Worm (Caenorhabditis elegans) whole organism, L3 larva: Measurements from ENCODE around the gene snap-29.

Source experiments
- R02D3.7 ChIP-seq: fragments of 150-350 bp; optimal IDR thresholded peaks from 2 replicates; lab custom pipeline; 2014; ENCODE audit warnings: missing biosample characterization, missing genetic modification characterization
- ZK546.5 ChIP-seq: sonication (generic microtip); optimal IDR thresholded peaks from 2 replicates; lab custom pipeline; 2017; ENCODE audit warnings: missing biosample characterization, missing genetic modification characterization
- aly-2 ChIP-seq: fragments of 150-350 bp; optimal IDR thresholded peaks from 2 replicates; lab custom pipeline; 2014; ENCODE audit warnings: missing biosample characterization, missing genetic modification characterization
- ama-1 ChIP-seq: fragments of 150-350 bp; optimal IDR thresholded peaks from 2 replicates; lab custom pipeline; 2018
- ceh-16 ChIP-seq: sonication (generic microtip); optimal IDR thresholded peaks from 2 replicates; lab custom pipeline; 2017; ENCODE audit warnings: missing biosample characterization, missing genetic modification characterization
- ceh-28 ChIP-seq: fragments of 150-350 bp; optimal IDR thresholded peaks from 2 replicates; lab custom pipeline; 2014; ENCODE audit warnings: missing biosample characterization, missing genetic modification reagents, missing genetic modification characterization
- ceh-82 ChIP-seq: fragments of 150-350 bp; optimal IDR thresholded peaks from 2 replicates; lab custom pipeline; 2014; ENCODE audit warnings: missing biosample characterization, missing genetic modification characterization
- ceh-9 ChIP-seq: sonication (generic microtip); optimal IDR thresholded peaks from 2 replicates; lab custom pipeline; 2018; ENCODE audit warnings: missing biosample characterization, missing genetic modification characterization
- egl-5 ChIP-seq: fragments of 150-350 bp; optimal IDR thresholded peaks from 2 replicates; lab custom pipeline; 2017; ENCODE audit warnings: missing biosample characterization, missing genetic modification reagents, missing genetic modification characterization, inconsistent platforms
- elt-1 ChIP-seq: fragments of 150-350 bp; optimal IDR thresholded peaks from 2 replicates; lab custom pipeline; 2014; ENCODE audit warnings: missing biosample characterization, missing genetic modification characterization
- elt-2 ChIP-seq: sonication (generic microtip); optimal IDR thresholded peaks from 2 replicates; lab custom pipeline; 2016; ENCODE audit warnings: missing genetic modification reagents, mild to moderate bottlenecking, missing genetic modification characterization, missing compliant biosample characterization
- eor-1 ChIP-seq, 2 experiments: fragments of 150-350 bp; optimal IDR thresholded peaks; 2 replicates each; lab custom pipeline; 2014 to 2018; ENCODE audit warnings: missing biosample characterization in 2 of 2, missing genetic modification characterization in 2 of 2
- fkh-10 ChIP-seq: sonication (generic microtip); optimal IDR thresholded peaks from 2 replicates; lab custom pipeline; 2017; ENCODE audit warnings: missing biosample characterization, missing genetic modification reagents, missing genetic modification characterization
- hmg-11 ChIP-seq: sonication (generic microtip); optimal IDR thresholded peaks from 2 replicates; lab custom pipeline; 2016; ENCODE audit warnings: missing genetic modification characterization, missing compliant biosample characterization
- jun-1 ChIP-seq: fragments of 150-350 bp; optimal IDR thresholded peaks from 2 replicates; lab custom pipeline; 2014; ENCODE audit warnings: missing biosample characterization, missing genetic modification reagents, missing genetic modification characterization
- lin-39 ChIP-seq: fragments of 150-350 bp; optimal IDR thresholded peaks from 2 replicates; lab custom pipeline; 2018; ENCODE audit warnings: missing biosample characterization, missing genetic modification reagents, missing genetic modification characterization
- mml-1 ChIP-seq: fragments of 150-350 bp; sonication (generic microtip); optimal IDR thresholded peaks from 3 replicates; lab custom pipeline; 2014; ENCODE audit warnings: missing biosample characterization, missing genetic modification characterization
- nhr-11 ChIP-seq: fragments of 150-350 bp; optimal IDR thresholded peaks from 2 replicates; lab custom pipeline; 2014; ENCODE audit warnings: missing biosample characterization, missing genetic modification characterization
- nhr-12 ChIP-seq: fragments of 150-350 bp; optimal IDR thresholded peaks from 2 replicates; lab custom pipeline; 2014; ENCODE audit warnings: missing biosample characterization, missing genetic modification characterization
- nhr-25 ChIP-seq: sonication (generic microtip); optimal IDR thresholded peaks from 2 replicates; lab custom pipeline; 2017; ENCODE audit warnings: missing biosample characterization, missing genetic modification characterization
- nhr-28 ChIP-seq: fragments of 150-350 bp; optimal IDR thresholded peaks from 2 replicates; lab custom pipeline; 2014; ENCODE audit warnings: missing biosample characterization, missing genetic modification characterization
- pha-4 ChIP-seq: fragments of 150-350 bp; optimal IDR thresholded peaks from 2 replicates; lab custom pipeline; 2014; ENCODE audit warnings: missing biosample characterization, missing genetic modification reagents, missing genetic modification characterization
- pqm-1 ChIP-seq: fragments of 150-350 bp; optimal IDR thresholded peaks from 2 replicates; lab custom pipeline; 2017; ENCODE audit warnings: missing biosample characterization, missing genetic modification characterization, inconsistent platforms
- skn-1 ChIP-seq: fragments of 150-350 bp; optimal IDR thresholded peaks from 2 replicates; lab custom pipeline; 2014; ENCODE audit warnings: missing biosample characterization, missing genetic modification characterization
- tbx-2 ChIP-seq: sonication (generic microtip); optimal IDR thresholded peaks from 2 replicates; lab custom pipeline; 2016; ENCODE audit warnings: mild to moderate bottlenecking, missing genetic modification characterization, missing compliant biosample characterization
- unc-39 ChIP-seq: sonication (generic microtip); optimal IDR thresholded peaks from 4 replicates; lab custom pipeline; 2017; ENCODE audit warnings: missing biosample characterization, missing genetic modification characterization
- zag-1 ChIP-seq: fragments of 150-350 bp; optimal IDR thresholded peaks from 2 replicates; lab custom pipeline; 2014; ENCODE audit warnings: missing biosample characterization, missing genetic modification characterization
- ztf-11 ChIP-seq: fragments of 150-350 bp; optimal IDR thresholded peaks from 2 replicates; lab custom pipeline; 2014; ENCODE audit warnings: missing biosample characterization, missing genetic modification characterization

snap-29 gene

DNA sequence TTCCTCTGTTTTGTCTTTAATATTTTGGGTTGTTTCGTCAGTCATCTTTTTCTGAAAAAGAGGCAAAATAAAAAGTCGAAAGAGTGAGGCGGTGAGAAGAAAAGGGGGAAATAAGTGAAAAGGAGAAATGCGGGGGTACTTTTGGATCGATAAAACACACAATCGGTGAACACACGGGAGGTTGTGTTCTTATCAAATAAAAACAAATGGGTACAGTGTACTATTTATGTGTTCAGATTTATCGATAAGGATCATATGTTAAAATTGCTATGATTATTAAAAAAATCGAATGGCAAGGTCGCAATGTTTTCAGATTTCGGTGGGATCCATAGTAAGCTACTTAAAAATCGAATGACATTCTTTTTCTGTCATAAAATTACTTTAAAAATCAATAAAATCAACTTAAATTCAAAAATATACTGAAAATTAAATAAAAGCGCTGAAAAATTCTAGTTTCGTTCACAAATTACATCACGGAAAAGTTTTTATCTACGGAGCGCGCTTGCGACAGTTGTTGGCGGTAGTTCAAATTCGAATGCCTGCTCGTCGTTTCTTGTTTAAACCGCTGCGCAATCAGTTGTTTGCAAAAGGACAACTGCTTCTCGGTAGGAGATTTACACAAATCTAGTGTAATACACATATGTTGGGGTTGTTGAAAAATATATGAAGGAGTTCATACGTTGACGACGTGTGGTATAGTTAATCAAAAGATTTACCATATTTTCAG is 33.4 kb downstream of the snap-29 start, which contains the start of gene prx-19 (continued):
- TF ChIP-seq ceh-82 = no peak
- TF ChIP-seq nhr-12 = no peak
- no peak for TF ChIP-seq ZK546.5 (tag; lab: Kevin White, UChicago)
- no peak for TF ChIP-seq mml-1 (tag; lab: Kevin White, UChicago)

- TF ChIP-seq fkh-10 (GFP tag; lab: Kevin White, UChicago) (peak; percentile 22), R02D3.7 (tag; lab: Kevin White, UChicago) (no peak)
These were observed 35.1 kb downstream of the snap-29 start for ce11 chrIII:8811111-8811510.

ce11 chrIII:8815699-8816098 is 39.6 kb downstream of the snap-29 start:
- no peak for TF ChIP-seq ceh-16
- TF ChIP-seq egl-5 (tag; lab: Kevin White, UChicago) = peak; percentile 41
- TF ChIP-seq lin-39 (tag; lab: Kevin White, UChicago) = peak; percentile 29

ce11 chrIII:8818599-8818998 is 42.5 kb downstream of the snap-29 start, which contains the start of gene pat-2:
TSS of gene pat-2 (plus strand) at chrIII:8818899.
- TF ChIP-seq ztf-11 (tag; lab: Kevin White, UChicago) (no peak), nhr-11 (tag; lab: Kevin White, UChicago) (no peak), hmg-11 (tag; lab: Kevin White, UChicago) (no peak), zag-1 (no peak), elt-2 (tag; lab: Kevin White, UChicago) (no peak), tbx-2 (no peak), aly-2 (tag; lab: Kevin White, UChicago) (no peak), ceh-9 (no peak), ceh-28 (tag; lab: Kevin White, UChicago) (no peak), skn-1 (no peak), pha-4 (tag; lab: Kevin White, UChicago) (no peak), nhr-28 (tag; lab: Kevin White, UChicago) (no peak), eor-1 (tag; optimal IDR thresholded peaks at IDR 0.05; lab: Kevin White, UChicago) (no peak), ZK546.5 (tag; lab: Kevin White, UChicago) (no peak)

DNA sequence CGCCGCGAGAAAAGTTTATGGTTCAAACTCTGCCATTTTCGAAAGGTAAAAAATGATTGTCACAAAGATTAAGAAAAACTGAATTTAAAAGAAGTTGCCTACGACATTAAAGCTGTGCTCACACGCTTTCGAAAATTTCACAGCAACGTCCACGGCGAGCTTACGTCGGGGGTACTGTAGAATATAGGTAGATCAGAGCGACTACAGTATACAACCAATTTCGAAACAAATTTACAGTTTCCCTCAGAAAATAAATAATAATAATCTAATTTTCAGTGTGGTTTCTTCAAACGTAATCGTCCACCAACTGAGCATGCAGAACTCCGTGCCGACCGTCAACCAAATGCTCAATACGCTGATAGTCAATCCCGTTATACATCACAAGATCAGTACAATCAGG is 48.5 kb downstream of the snap-29 start:
- TF ChIP-seq fkh-10 (GFP tag; lab: Kevin White, UChicago) = no peak
- TF ChIP-seq, all 47 proteins: peak for 0

DNA sequence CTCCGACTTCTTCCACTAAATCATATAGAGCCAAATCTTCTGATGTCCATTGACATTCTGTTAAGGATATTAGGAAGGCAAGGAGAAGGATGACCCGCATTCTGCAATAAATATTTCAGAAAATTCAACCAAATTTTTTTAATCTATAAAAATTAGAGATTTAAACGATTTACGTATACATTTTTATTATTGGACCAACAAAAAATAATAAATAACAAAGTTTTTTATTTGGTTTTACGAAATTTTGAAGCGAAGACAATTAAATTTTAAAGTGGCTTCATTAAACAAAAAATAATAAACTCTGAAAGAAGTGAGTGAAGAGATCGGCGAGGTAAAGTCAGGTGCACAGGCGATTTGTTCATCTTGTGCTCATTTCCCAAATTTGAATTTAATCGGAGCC is 51.1 kb downstream of the snap-29 start, which contains the start of gene F54F2.9:
TSS of gene F54F2.9 (minus strand) at position 101 of the 400 bp plus-strand sequence.
- TF ChIP-seq nhr-25 (tag; lab: Kevin White, UChicago) (no peak), jun-1 (tag; lab: Kevin White, UChicago) (no peak), pqm-1 (tag; lab: Kevin White, UChicago) (no peak), aly-2 (tag; lab: Kevin White, UChicago) (no peak), unc-39 (tag; lab: Kevin White, UChicago) (no peak), elt-1 (no peak), egl-5 (tag; lab: Kevin White, UChicago) (no peak), ama-1 (lab: Kevin White, UChicago) (no peak), ceh-28 (tag; lab: Kevin White, UChicago) (no peak)
